Fruit fly (Drosophila melanogaster): ENCODE measurements around the gene Nplp4.

DNA sequence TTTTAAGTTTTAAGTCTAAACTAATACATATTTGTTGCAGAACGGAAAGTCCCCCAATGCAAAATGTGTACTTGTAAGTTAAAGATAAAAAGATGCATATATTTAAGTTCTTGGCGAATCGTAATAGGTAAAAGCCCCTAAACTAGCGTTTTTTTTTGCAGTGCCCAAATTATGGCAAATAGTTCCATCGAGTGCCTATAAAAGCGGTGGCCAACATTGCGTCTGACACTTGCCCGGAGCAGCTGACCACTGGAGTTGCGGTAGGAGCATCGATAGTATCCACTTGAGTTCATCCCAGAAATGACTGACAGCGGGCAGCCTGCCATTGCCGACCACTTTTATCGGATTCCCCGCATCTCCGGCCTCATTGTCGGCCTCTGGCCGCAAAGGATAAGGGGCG lies 46.1 kb downstream of the Nplp4 start, which contains the start of gene Or22c:
- no peak for TF ChIP-seq CG12605 (GFP tag; IDR thresholded peaks at IDR 0.05)
- TF ChIP-seq Pif1B (GFP tag; optimal IDR thresholded peaks at IDR 0.05) = no peak
- TF ChIP-seq EcR (GFP tag; optimal IDR thresholded peaks at IDR 0.05) = no peak
- TF ChIP-seq CG8301 (tag; optimal IDR thresholded peaks at IDR 0.05) = no peak
- TF ChIP-seq rn (GFP tag; IDR thresholded peaks at IDR 0.05) = no peak
- TF ChIP-seq CG10348 (GFP tag; IDR thresholded peaks at IDR 0.05) = no peak
- TF ChIP-seq fd96Ca (GFP tag; IDR thresholded peaks at IDR 0.05) = no peak
- TF ChIP-seq Ets98B (GFP tag; IDR thresholded peaks at IDR 0.05) = no peak
- no peak for TF ChIP-seq CG14655 (GFP tag; optimal IDR thresholded peaks at IDR 0.05)
- no peak for TF ChIP-seq D1 (tag; optimal IDR thresholded peaks at IDR 0.05)
- TF ChIP-seq CG13204 (GFP tag; optimal IDR thresholded peaks at IDR 0.05) = no peak
- TF ChIP-seq Snoo (tag; optimal IDR thresholded peaks at IDR 0.05) = no peak
- TF ChIP-seq CG17806 (tag; optimal IDR thresholded peaks at IDR 0.05) = no peak

Data from whole organism, pupa.